Worm (Caenorhabditis elegans) whole organism, L1 larva: ENCODE results near the gene C06A12.3.

Experiments used
- C34B4.2 ChIP-seq: sonication (generic microtip); optimal IDR thresholded peaks from 2 replicates; lab custom pipeline; 2017; ENCODE audit warnings: mild to moderate bottlenecking, missing genetic modification characterization, missing compliant biosample characterization
- aly-2 ChIP-seq: fragments of 150-350 bp; optimal IDR thresholded peaks from 2 replicates; lab custom pipeline; 2014; ENCODE audit warnings: missing biosample characterization, missing genetic modification characterization
- lin-13 ChIP-seq: fragments of 150-350 bp; optimal IDR thresholded peaks from 2 replicates; lab custom pipeline; 2014; ENCODE audit warnings: missing biosample characterization, missing genetic modification reagents, missing genetic modification characterization
- mdl-1 ChIP-seq, 2 experiments: fragments of 150-350 bp; optimal IDR thresholded peaks; 2 replicates each; lab custom pipeline; 2014 to 2017; ENCODE audit warnings: missing biosample characterization in 2 of 2, missing genetic modification characterization in 2 of 2, inconsistent platforms in 1 of 2
- nhr-77 ChIP-seq: fragments of 150-350 bp; optimal IDR thresholded peaks from 2 replicates; lab custom pipeline; 2014; ENCODE audit warnings: missing biosample characterization, missing genetic modification characterization
- pag-3 ChIP-seq: sonication (generic microtip); optimal IDR thresholded peaks from 2 replicates; lab custom pipeline; 2017; ENCODE audit warnings: missing genetic modification characterization, mild to moderate bottlenecking, missing compliant biosample characterization, antibody characterized with exemption, borderline replicate concordance; ENCODE audit not compliant: insufficient read depth
- sox-4 ChIP-seq: sonication (generic microtip); optimal IDR thresholded peaks from 2 replicates; lab custom pipeline; 2016; ENCODE audit warnings: missing genetic modification characterization, missing compliant biosample characterization

- no peak for TF ChIP-seq pag-3
- no peak for TF ChIP-seq sox-4 (tag; lab: Kevin White, UChicago)
- no peak for TF ChIP-seq C34B4.2 (tag; lab: Kevin White, UChicago)
- no peak for TF ChIP-seq mdl-1 (tag; optimal IDR thresholded peaks at IDR 0.05; lab: Kevin White, UChicago)
- no peak for TF ChIP-seq aly-2 (tag; lab: Kevin White, UChicago)
- no peak for TF ChIP-seq nhr-77 (tag; lab: Kevin White, UChicago)
- TF ChIP-seq lin-13 (GFP tag; lab: Kevin White, UChicago) = no peak
Observed at ce11 chrIV:17380061-17380680, 47.4 kb upstream of the C06A12.3 start, which contains the start of the genes C30H6.9 and dlat-2.
